Worm (Caenorhabditis elegans) whole organism, L2 larva: ENCODE measurements around the gene C50E3.12.

ENCODE experiments used
- C34F6.9 ChIP-seq: fragments of 150-350 bp; optimal IDR thresholded peaks from 2 replicates; lab custom pipeline; 2014; ENCODE audit warnings: missing biosample characterization, missing genetic modification characterization
- F13H6.1 ChIP-seq: sonication (generic microtip); optimal IDR thresholded peaks from 2 replicates; lab custom pipeline; 2016; ENCODE audit warnings: missing genetic modification characterization, missing compliant biosample characterization
- R02D3.7 ChIP-seq: fragments of 150-350 bp; optimal IDR thresholded peaks from 2 replicates; lab custom pipeline; 2014; ENCODE audit warnings: missing biosample characterization, missing genetic modification characterization
- Y55F3AM.14 ChIP-seq: fragments of 200-800 bp; sonication (Bioruptor generic); optimal IDR thresholded peaks from 2 replicates; lab custom pipeline; 2018; ENCODE audit warnings: mild to moderate bottlenecking, missing genetic modification characterization, missing compliant biosample characterization
- ZK546.5 ChIP-seq: sonication (generic microtip); optimal IDR thresholded peaks from 2 replicates; lab custom pipeline; 2017; ENCODE audit warnings: missing biosample characterization, missing genetic modification characterization
- alr-1 ChIP-seq: fragments of 150-350 bp; optimal IDR thresholded peaks from 2 replicates; lab custom pipeline; 2014; ENCODE audit warnings: missing biosample characterization, missing genetic modification characterization
- aly-2 ChIP-seq: fragments of 150-350 bp; optimal IDR thresholded peaks from 2 replicates; lab custom pipeline; 2014; ENCODE audit warnings: missing biosample characterization, missing genetic modification characterization
- ama-1 ChIP-seq: fragments of 150-350 bp; optimal IDR thresholded peaks from 2 replicates; lab custom pipeline; 2018; ENCODE audit warnings: inconsistent platforms
- blmp-1 ChIP-seq: sonication (generic microtip); optimal IDR thresholded peaks from 2 replicates; lab custom pipeline; 2017; ENCODE audit warnings: missing genetic modification characterization, mild to moderate bottlenecking, missing compliant biosample characterization, antibody characterized with exemption, moderate library complexity; ENCODE audit not compliant: insufficient read depth
- ceh-82 ChIP-seq: fragments of 150-350 bp; optimal IDR thresholded peaks from 2 replicates; lab custom pipeline; 2014; ENCODE audit warnings: missing biosample characterization, missing genetic modification characterization
- crh-2 ChIP-seq: sonication (generic microtip); optimal IDR thresholded peaks from 2 replicates; lab custom pipeline; 2017; ENCODE audit warnings: missing biosample characterization, missing genetic modification characterization
- egl-27 ChIP-seq: sonication (generic microtip); optimal IDR thresholded peaks from 3 replicates; lab custom pipeline; 2017; ENCODE audit warnings: missing biosample characterization, missing genetic modification reagents, missing genetic modification characterization
- elt-3 ChIP-seq: sonication (generic microtip); optimal IDR thresholded peaks from 2 replicates; lab custom pipeline; 2017; ENCODE audit warnings: missing biosample characterization, missing genetic modification characterization
- fos-1 ChIP-seq: fragments of 150-350 bp; optimal IDR thresholded peaks from 2 replicates; lab custom pipeline; 2014; ENCODE audit warnings: missing biosample characterization, missing genetic modification characterization
- gmeb-1 ChIP-seq: fragments of 150-350 bp; optimal IDR thresholded peaks from 2 replicates; lab custom pipeline; 2014; ENCODE audit warnings: missing biosample characterization, missing genetic modification characterization
- lin-11 ChIP-seq: fragments of 150-350 bp; sonication (generic microtip); optimal IDR thresholded peaks from 2 replicates; lab custom pipeline; 2014; ENCODE audit warnings: missing biosample characterization, missing genetic modification characterization, inconsistent platforms, mixed read lengths
- lin-13 ChIP-seq: fragments of 150-350 bp; optimal IDR thresholded peaks from 2 replicates; lab custom pipeline; 2014; ENCODE audit warnings: missing biosample characterization, missing genetic modification reagents, missing genetic modification characterization
- lin-39 ChIP-seq: fragments of 150-350 bp; optimal IDR thresholded peaks from 2 replicates; lab custom pipeline; 2014; ENCODE audit warnings: missing biosample characterization, missing genetic modification reagents, missing genetic modification characterization
- lsy-2 ChIP-seq, 2 experiments: fragments of 150-350 bp in 1 of 2; sonication (generic microtip) in 1 of 2; optimal IDR thresholded peaks; 2 replicates each; lab custom pipeline; 2014 to 2017; ENCODE audit warnings: missing biosample characterization in 2 of 2, missing genetic modification characterization in 2 of 2
- mab-5 ChIP-seq: fragments of 150-350 bp; optimal IDR thresholded peaks from 2 replicates; lab custom pipeline; 2014; ENCODE audit warnings: missing biosample characterization, missing genetic modification characterization
- mbf-1 ChIP-seq: sonication (generic microtip); optimal IDR thresholded peaks from 2 replicates; lab custom pipeline; 2017; ENCODE audit warnings: missing biosample characterization, missing genetic modification characterization
- mdl-1 ChIP-seq, 2 experiments: fragments of 150-350 bp in 1 of 2; sonication (generic microtip) in 1 of 2; optimal IDR thresholded peaks; 2 replicates each; lab custom pipeline; 2017; ENCODE audit warnings: missing biosample characterization in 2 of 2, missing genetic modification characterization in 2 of 2
- nhr-10 ChIP-seq: sonication (generic microtip); optimal IDR thresholded peaks from 2 replicates; lab custom pipeline; 2017; ENCODE audit warnings: missing biosample characterization, missing genetic modification characterization
- nhr-11 ChIP-seq: fragments of 150-350 bp; optimal IDR thresholded peaks from 2 replicates; lab custom pipeline; 2014; ENCODE audit warnings: missing biosample characterization, missing genetic modification characterization
- nhr-23 ChIP-seq: fragments of 150-350 bp; optimal IDR thresholded peaks from 2 replicates; lab custom pipeline; 2014; ENCODE audit warnings: missing biosample characterization, missing genetic modification reagents, missing genetic modification characterization
- nhr-237 ChIP-seq: fragments of 150-350 bp; optimal IDR thresholded peaks from 2 replicates; lab custom pipeline; 2014; ENCODE audit warnings: missing biosample characterization, missing genetic modification characterization
- nhr-6 ChIP-seq: fragments of 150-350 bp; optimal IDR thresholded peaks from 2 replicates; lab custom pipeline; 2014; ENCODE audit warnings: missing biosample characterization, missing genetic modification characterization
- nhr-77 ChIP-seq: fragments of 150-350 bp; optimal IDR thresholded peaks from 2 replicates; lab custom pipeline; 2014; ENCODE audit warnings: missing biosample characterization, missing genetic modification characterization
- sem-4 ChIP-seq: fragments of 150-350 bp; optimal IDR thresholded peaks from 2 replicates; lab custom pipeline; 2014; ENCODE audit warnings: missing biosample characterization, missing genetic modification reagents, missing genetic modification characterization
- snpc-4 ChIP-seq: fragments of 150-350 bp; optimal IDR thresholded peaks from 2 replicates; lab custom pipeline; 2014; ENCODE audit warnings: missing biosample characterization, missing genetic modification characterization
- unc-39 ChIP-seq: fragments of 150-350 bp; optimal IDR thresholded peaks from 2 replicates; lab custom pipeline; 2014; ENCODE audit warnings: missing biosample characterization, missing genetic modification characterization
- unc-55 ChIP-seq: fragments of 150-350 bp; sonication (generic microtip); optimal IDR thresholded peaks from 3 replicates; lab custom pipeline; 2014; ENCODE audit warnings: missing biosample characterization, missing genetic modification reagents, missing genetic modification characterization
- unc-62 ChIP-seq: fragments of 150-350 bp; optimal IDR thresholded peaks from 2 replicates; lab custom pipeline; 2014; ENCODE audit warnings: missing biosample characterization, missing genetic modification reagents, missing genetic modification characterization
- ztf-1 ChIP-seq: fragments of 200-800 bp; sonication (Bioruptor generic); conservative IDR thresholded peaks from 2 replicates; pipeline ENCODE4 v1.3.6; 2022; ENCODE audit warnings: missing genetic modification characterization, missing compliant biosample characterization
- ztf-4 ChIP-seq: fragments of 150-350 bp; optimal IDR thresholded peaks from 2 replicates; lab custom pipeline; 2014; ENCODE audit warnings: missing biosample characterization, missing genetic modification characterization

The C50E3.12 gene

DNA sequence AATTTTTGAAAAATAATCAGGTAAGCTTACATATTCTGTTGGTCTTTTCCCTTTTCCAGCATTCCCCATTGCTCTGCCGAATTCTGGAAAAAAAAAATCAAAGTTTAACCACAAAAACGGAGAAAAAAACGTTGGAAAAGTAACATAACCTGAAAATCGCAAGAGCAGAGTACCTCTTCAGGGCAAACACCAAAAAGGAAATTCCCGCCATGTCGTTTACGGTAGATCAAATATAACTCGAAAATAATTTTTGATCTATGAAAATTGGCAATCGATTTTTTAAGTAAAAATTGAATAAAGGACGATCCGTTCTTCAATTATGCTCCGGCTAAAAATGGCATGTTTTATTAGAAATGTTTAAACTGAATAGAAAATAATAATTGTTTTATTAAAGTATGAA lies 18.5 kb downstream of the C50E3.12 start, which contains the start of gene C50E3.11:
C50E3.11 (minus strand) TSS at position 83 of the 400 bp plus-strand sequence.
- TF ChIP-seq Y55F3AM.14 (GFP tag; lab: Kevin White, UChicago) (no peak), mbf-1 (tag; lab: Kevin White, UChicago) (no peak), elt-3 (tag; lab: Kevin White, UChicago) (no peak), unc-62 (GFP tag; lab: Kevin White, UChicago) (no peak), gmeb-1 (tag; lab: Kevin White, UChicago) (no peak), mdl-1 (tag; optimal IDR thresholded peaks at IDR 0.05; lab: Kevin White, UChicago) (no peak)

DNA sequence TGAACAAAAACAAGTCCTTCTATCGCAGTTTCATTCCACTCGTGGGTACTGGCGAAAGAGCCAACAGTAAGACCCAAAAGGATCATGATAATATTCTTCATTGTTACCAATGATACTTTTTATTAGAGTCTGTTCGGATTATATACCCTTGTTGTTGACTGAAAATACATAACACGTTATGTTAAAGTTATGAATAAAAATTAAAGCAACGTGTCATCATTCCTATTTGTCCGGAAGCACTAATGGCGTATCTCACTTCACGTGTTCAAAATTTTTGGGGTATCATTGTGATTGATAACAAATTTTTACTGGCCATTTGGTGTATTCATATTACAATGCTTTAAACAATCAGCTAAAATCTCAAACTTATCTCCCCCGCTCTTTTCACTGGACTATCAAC lies 20.4 kb downstream of the C50E3.12 start, which contains the start of gene scl-26:
scl-26 (minus strand) TSS at position 101 of the 400 bp plus-strand sequence.
- TF ChIP-seq lsy-2 (tag; optimal IDR thresholded peaks at IDR 0.05; lab: Kevin White, UChicago) = no peak
- no peak for TF ChIP-seq ztf-1 (GFP tag; lab: Robert Waterston, UW)
- TF ChIP-seq sem-4 (tag; lab: Kevin White, UChicago) = no peak
- no peak for TF ChIP-seq mdl-1 (tag; optimal IDR thresholded peaks at IDR 0.05; lab: Kevin White, UChicago)
- no peak for TF ChIP-seq aly-2 (tag; lab: Kevin White, UChicago)
- no peak for TF ChIP-seq C34F6.9 (tag; lab: Kevin White, UChicago)
- TF ChIP-seq egl-27 (tag; lab: Kevin White, UChicago) = no peak
- TF ChIP-seq nhr-11 = no peak
- TF ChIP-seq blmp-1 = no peak
- no peak for TF ChIP-seq ztf-4 (tag; lab: Kevin White, UChicago)
- no peak for TF ChIP-seq lin-13
- no peak for TF ChIP-seq lin-39 (tag; lab: Kevin White, UChicago)
- TF ChIP-seq gmeb-1 (tag; lab: Kevin White, UChicago) = no peak
- TF ChIP-seq R02D3.7 (tag; lab: Kevin White, UChicago) = no peak
- no peak for TF ChIP-seq nhr-6 (tag; lab: Kevin White, UChicago)
- no peak for TF ChIP-seq unc-39 (tag; lab: Kevin White, UChicago)
- TF ChIP-seq fos-1 (tag; lab: Kevin White, UChicago) = no peak
- no peak for TF ChIP-seq lin-11

DNA sequence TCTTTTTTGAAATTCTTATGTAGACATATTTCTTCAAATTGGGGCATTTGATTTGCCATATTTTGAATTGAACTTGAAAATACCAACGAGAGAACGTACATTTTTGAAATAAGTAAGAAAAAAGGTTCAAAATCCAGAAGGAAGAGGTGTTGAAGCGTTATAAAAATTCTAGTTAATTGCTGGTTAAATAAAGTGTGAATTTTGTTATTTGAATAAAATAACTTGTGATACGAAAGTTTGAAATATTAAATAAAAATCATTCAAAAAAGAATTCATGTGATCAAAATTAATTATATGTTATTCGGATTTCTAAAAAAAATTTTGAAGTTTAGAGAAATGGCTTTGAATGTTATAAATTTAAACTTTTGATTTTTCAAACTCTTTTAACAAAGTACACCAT lies 21.7 kb downstream of the C50E3.12 start, which contains the start of gene C50E3.9:
C50E3.9 (minus strand) TSS at position 101 of the 400 bp plus-strand sequence.
- TF ChIP-seq ama-1 (lab: Kevin White, UChicago) (no peak), unc-62 (GFP tag; lab: Kevin White, UChicago) (no peak), lin-13 (no peak), Y55F3AM.14 (GFP tag; lab: Kevin White, UChicago) (no peak), lin-11 (no peak), ceh-82 (no peak), R02D3.7 (tag; lab: Kevin White, UChicago) (no peak), fos-1 (tag; lab: Kevin White, UChicago) (no peak), blmp-1 (no peak), nhr-237 (tag; lab: Kevin White, UChicago) (no peak), mab-5 (tag; lab: Kevin White, UChicago) (no peak), lsy-2 (tag; optimal IDR thresholded peaks at IDR 0.05; lab: Kevin White, UChicago) (no peak), ZK546.5 (tag; lab: Kevin White, UChicago) (no peak), nhr-10 (no peak), nhr-11 (no peak), ztf-1 (GFP tag; lab: Robert Waterston, UW) (no peak)

DNA sequence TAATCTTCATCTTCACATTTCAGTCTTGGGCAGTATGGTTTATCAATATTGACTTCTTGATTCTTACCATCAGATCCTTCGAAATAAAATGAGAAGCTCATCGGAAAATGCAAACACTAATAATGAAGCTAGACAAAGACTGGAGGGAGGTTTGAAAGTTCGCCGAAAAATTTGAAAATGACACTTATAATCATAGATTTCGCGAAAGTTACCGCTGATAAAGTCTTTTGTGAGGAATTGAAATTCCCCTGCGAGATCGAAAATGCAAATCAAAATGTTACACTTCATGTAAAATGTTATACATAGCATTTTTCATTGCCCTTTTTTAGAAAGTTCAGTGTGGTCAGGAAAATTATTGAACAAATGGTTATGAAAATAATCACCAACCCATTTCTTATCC lies 23.6 kb downstream of the C50E3.12 start, which contains the start of gene C50E3.7:
C50E3.7 (minus strand) TSS at position 101 of the 400 bp plus-strand sequence.
- TF ChIP-seq nhr-23 (no peak), alr-1 (tag; lab: Kevin White, UChicago) (no peak), F13H6.1 (no peak), mdl-1 (tag; optimal IDR thresholded peaks at IDR 0.05; lab: Kevin White, UChicago) (no peak), nhr-10 (no peak), crh-2 (tag; lab: Kevin White, UChicago) (no peak), mbf-1 (tag; lab: Kevin White, UChicago) (no peak), unc-55 (GFP tag; lab: Kevin White, UChicago) (no peak), nhr-77 (no peak), snpc-4 (no peak), lin-11 (no peak), C34F6.9 (tag; lab: Kevin White, UChicago) (no peak), sem-4 (tag; lab: Kevin White, UChicago) (no peak), nhr-11 (no peak), lin-13 (no peak), ztf-4 (tag; lab: Kevin White, UChicago) (no peak)
